Fruit fly (Drosophila melanogaster) whole organism, prepupa: ENCODE measurements around the gene Bug22.

Experiments used
- CG11902 ChIP-seq: fragments of 200-800 bp; sonication (Bioruptor generic); optimal IDR thresholded peaks from 3 replicates; lab custom pipeline; 2016; ENCODE audit warnings: missing biosample characterization, missing genetic modification characterization
- CG1621 ChIP-seq: fragments of 200-800 bp; sonication (Bioruptor generic); optimal IDR thresholded peaks from 3 replicates; lab custom pipeline; 2018; ENCODE audit warnings: missing biosample characterization, mild to moderate bottlenecking, missing genetic modification characterization
- CG16779 ChIP-seq: fragments of 200-800 bp; sonication (Bioruptor generic); optimal IDR thresholded peaks from 3 replicates; lab custom pipeline; 2017; ENCODE audit warnings: missing biosample characterization, mild to moderate bottlenecking, missing genetic modification characterization
- CG6276 ChIP-seq: fragments of 200-800 bp; sonication (Bioruptor generic); optimal IDR thresholded peaks from 2 replicates; lab custom pipeline; 2017; ENCODE audit warnings: missing biosample characterization, mild to moderate bottlenecking, missing genetic modification characterization
- CG6808 ChIP-seq: fragments of 200-800 bp; sonication (Bioruptor generic); optimal IDR thresholded peaks from 3 replicates; lab custom pipeline; 2017; ENCODE audit warnings: missing biosample characterization, missing genetic modification characterization, mild to moderate bottlenecking, moderate library complexity, missing genetic modification reagents
- CG7368 ChIP-seq: fragments of 200-800 bp; sonication (Bioruptor generic); optimal IDR thresholded peaks from 3 replicates; lab custom pipeline; 2016; ENCODE audit warnings: missing biosample characterization, missing genetic modification characterization
- Hr39 ChIP-seq: fragments of 200-800 bp; sonication (Bioruptor generic); optimal IDR thresholded peaks from 2 replicates; lab custom pipeline; 2016; ENCODE audit warnings: missing biosample characterization, missing genetic modification characterization
- Sox102F ChIP-seq: fragments of 200-800 bp; sonication (Bioruptor generic); optimal IDR thresholded peaks from 2 replicates; lab custom pipeline; 2016; ENCODE audit warnings: missing biosample characterization, mild to moderate bottlenecking, missing genetic modification characterization
- dsx ChIP-seq: fragments of 200-800 bp; optimal IDR thresholded peaks from 3 replicates; lab custom pipeline; 2019; ENCODE audit warnings: missing biosample characterization, mild to moderate bottlenecking, missing genetic modification characterization, moderate library complexity; ENCODE audit not compliant: poor library complexity, severe bottlenecking

dm6 chr2L:10439174-10439573, 8.5 kb upstream of the Bug22 start, which contains the start of gene Nse4:
- TF ChIP-seq Hr39 (no peak), Sox102F (no peak), CG1621 (tag; lab: Kevin White, UChicago) (no peak), CG16779 (tag; lab: Kevin White, UChicago) (no peak), CG7368 (GFP tag; lab: Kevin White, UChicago) (no peak), CG6808 (GFP tag; lab: Kevin White, UChicago) (no peak), CG6276 (GFP tag; lab: Kevin White, UChicago) (no peak), CG11902 (GFP tag; lab: Kevin White, UChicago) (no peak), dsx (GFP tag; lab: Kevin White, UChicago) (no peak)
